Worm (Caenorhabditis elegans): ENCODE results near the gene Y54E2A.7.

Gene Y54E2A.7

ce11 chrII:14728119-14728518 is 44.7 kb downstream of the Y54E2A.7 start:
- TF ChIP-seq zim-3 (tag; optimal IDR thresholded peaks at IDR 0.05) (no peak), rpc-1 (optimal IDR thresholded peaks at IDR 0.05) (no peak), rpc-1 (tag; optimal IDR thresholded peaks at IDR 0.05) (no peak), F33H1.4 (GFP tag; IDR thresholded peaks at IDR 0.05) (no peak), ceh-58 (GFP tag; IDR thresholded peaks at IDR 0.05) (no peak), K12H6.12 (tag; optimal IDR thresholded peaks at IDR 0.05) (no peak), B0261.1 (tag; optimal IDR thresholded peaks at IDR 0.05) (no peak), lir-1 (GFP tag; conservative IDR thresholded peaks at IDR 0.05) (no peak), Y53F4B.3 (GFP tag; IDR thresholded peaks at IDR 0.05) (no peak), die-1 (tag; optimal IDR thresholded peaks at IDR 0.05) (no peak), hlh-26 (GFP tag; conservative IDR thresholded peaks at IDR 0.05) (no peak), madf-6 (GFP tag; IDR thresholded peaks at IDR 0.05) (no peak), him-1 (tag; optimal IDR thresholded peaks at IDR 0.05) (no peak), ztf-25 (GFP tag; IDR thresholded peaks at IDR 0.05) (no peak), rec-8 (tag; optimal IDR thresholded peaks at IDR 0.05) (no peak), athp-1 (tag; optimal IDR thresholded peaks at IDR 0.05) (no peak), let-607 (tag; optimal IDR thresholded peaks at IDR 0.05) (no peak)

Measured in whole organism, young adult.